Fruit fly (Drosophila melanogaster): Measurements from ENCODE around the gene chico.

DNA sequence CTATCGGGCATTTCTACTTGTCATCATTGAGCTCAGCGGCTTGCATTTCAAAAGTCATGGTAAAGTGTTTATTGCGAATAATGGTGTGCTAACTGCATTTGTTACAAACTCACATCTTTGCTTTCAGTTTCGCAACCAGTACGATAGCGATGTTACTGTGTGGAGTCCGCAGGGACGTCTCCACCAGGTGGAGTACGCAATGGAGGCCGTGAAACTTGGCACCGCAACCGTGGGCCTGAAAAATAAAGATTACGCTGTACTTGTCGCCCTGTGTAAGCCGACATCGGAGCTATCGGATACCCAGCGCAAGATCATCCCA is 25.5 kb downstream of the chico start:
- no peak for TF ChIP-seq Dif (GFP tag; optimal IDR thresholded peaks at IDR 0.05; ENCODE audit: partially characterized antibody)
- no peak for TF ChIP-seq Hr78 (GFP tag; optimal IDR thresholded peaks at IDR 0.05)
- TF ChIP-seq jim (GFP tag; optimal IDR thresholded peaks at IDR 0.05) = no peak
- TF ChIP-seq psq (GFP tag; optimal IDR thresholded peaks at IDR 0.05) = no peak
- TF ChIP-seq GATAd (GFP tag; optimal IDR thresholded peaks at IDR 0.05) = no peak
- TF ChIP-seq rgr (GFP tag; optimal IDR thresholded peaks at IDR 0.05) = no peak
- no peak for TF ChIP-seq Myc (optimal IDR thresholded peaks at IDR 0.05)
- no peak for TF ChIP-seq Rel (GFP tag; optimal IDR thresholded peaks at IDR 0.05)
- no peak for TF ChIP-seq Rel (tag; optimal IDR thresholded peaks at IDR 0.05)
